Fruit fly (Drosophila melanogaster): ENCODE measurements around the gene CG14965.

DNA sequence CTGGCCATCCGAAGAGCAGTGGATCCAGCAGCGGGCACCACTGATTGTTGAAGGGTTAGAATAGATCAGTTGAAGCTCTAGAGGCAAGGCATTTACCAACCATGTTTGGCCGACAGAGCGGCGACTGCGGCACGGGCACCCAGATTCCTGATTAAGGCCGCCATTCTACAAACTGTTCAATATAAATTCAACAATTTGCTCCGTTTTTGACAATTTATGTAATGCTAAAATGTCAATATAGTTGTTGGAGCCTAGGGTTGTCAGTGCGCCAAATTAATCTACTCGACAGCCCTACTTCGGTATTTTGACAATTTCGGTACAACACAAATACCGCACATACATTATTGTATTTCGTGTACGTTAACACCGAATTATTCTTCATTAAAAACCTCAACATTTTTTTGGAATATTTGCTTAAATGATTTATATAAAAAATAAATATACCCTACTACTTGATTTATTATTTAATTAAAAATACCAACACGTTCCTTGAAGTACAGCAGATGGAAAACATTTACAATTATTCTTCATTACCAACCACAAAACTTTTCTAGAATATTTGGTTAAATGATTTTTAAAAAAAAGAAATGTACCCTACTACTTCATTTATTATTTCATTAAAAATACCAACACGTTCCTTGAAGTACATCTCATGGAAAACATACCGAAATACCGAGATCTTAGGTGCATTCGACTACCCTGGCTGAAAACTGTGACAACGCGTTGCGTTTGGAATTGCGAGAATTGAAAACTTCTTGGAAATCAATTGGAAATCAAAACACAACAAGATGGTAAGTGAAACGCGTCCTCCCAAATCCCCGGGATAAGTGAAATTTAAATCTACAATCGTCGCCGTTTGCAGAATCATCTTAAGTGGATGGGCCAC lies 32.7 kb downstream of the CG14965 start, which contains the start of the genes ND-30 and CG15812:
- TF ChIP-seq CG8478 (optimal IDR thresholded peaks at IDR 0.05): no peak
- no peak for TF ChIP-seq CTCF (optimal IDR thresholded peaks at IDR 0.05)
